Worm (Caenorhabditis elegans) whole organism, late embryonic: ENCODE measurements around the gene nlp-60.

Source experiments
- C38D4.7 ChIP-seq: fragments of 200-800 bp; sonication (Bioruptor generic); optimal IDR thresholded peaks from 2 replicates; lab custom pipeline; 2018; ENCODE audit warnings: mild to moderate bottlenecking, missing genetic modification characterization, moderate library complexity, missing compliant biosample characterization
- ama-1 ChIP-seq: fragments of 150-350 bp; optimal IDR thresholded peaks from 2 replicates; lab custom pipeline; 2014
- ceh-31 ChIP-seq: sonication (generic microtip); optimal IDR thresholded peaks from 2 replicates; lab custom pipeline; 2016; ENCODE audit warnings: missing genetic modification characterization, missing compliant biosample characterization
- nhr-11 ChIP-seq: fragments of 150-350 bp; optimal IDR thresholded peaks from 2 replicates; lab custom pipeline; 2014; ENCODE audit warnings: missing biosample characterization, missing genetic modification characterization
- pag-3 ChIP-seq: sonication (generic microtip); optimal IDR thresholded peaks from 2 replicates; lab custom pipeline; 2016; ENCODE audit warnings: missing compliant biosample characterization, missing genetic modification characterization, borderline replicate concordance
- pqm-1 ChIP-seq: sonication (generic microtip); optimal IDR thresholded peaks from 2 replicates; lab custom pipeline; 2016; ENCODE audit warnings: missing genetic modification characterization, missing compliant biosample characterization
- unc-55 ChIP-seq: sonication (generic microtip); optimal IDR thresholded peaks from 2 replicates; lab custom pipeline; 2017; ENCODE audit warnings: missing biosample characterization, missing genetic modification reagents, missing genetic modification characterization
- zip-5 ChIP-seq: sonication (generic microtip); optimal IDR thresholded peaks from 2 replicates; lab custom pipeline; 2016; ENCODE audit warnings: missing genetic modification characterization, missing compliant biosample characterization

- TF ChIP-seq unc-55 (no peak), ama-1 (lab: Kevin White, UChicago) (no peak), pag-3 (tag; lab: Kevin White, UChicago) (no peak), ceh-31 (no peak), zip-5 (tag; lab: Kevin White, UChicago) (no peak), C38D4.7 (GFP tag; lab: Kevin White, UChicago) (no peak), pqm-1 (no peak), nhr-11 (no peak)
These were observed 48.9 kb downstream of the nlp-60 start for ce11 chrIV:8630243-8630642.
